Fruit fly (Drosophila melanogaster): ENCODE data around the gene Eip74EF.
A peak's percentile ranks its signal among the peaks of the same experiment; 100 is the strongest.

Gene Eip74EF

DNA sequence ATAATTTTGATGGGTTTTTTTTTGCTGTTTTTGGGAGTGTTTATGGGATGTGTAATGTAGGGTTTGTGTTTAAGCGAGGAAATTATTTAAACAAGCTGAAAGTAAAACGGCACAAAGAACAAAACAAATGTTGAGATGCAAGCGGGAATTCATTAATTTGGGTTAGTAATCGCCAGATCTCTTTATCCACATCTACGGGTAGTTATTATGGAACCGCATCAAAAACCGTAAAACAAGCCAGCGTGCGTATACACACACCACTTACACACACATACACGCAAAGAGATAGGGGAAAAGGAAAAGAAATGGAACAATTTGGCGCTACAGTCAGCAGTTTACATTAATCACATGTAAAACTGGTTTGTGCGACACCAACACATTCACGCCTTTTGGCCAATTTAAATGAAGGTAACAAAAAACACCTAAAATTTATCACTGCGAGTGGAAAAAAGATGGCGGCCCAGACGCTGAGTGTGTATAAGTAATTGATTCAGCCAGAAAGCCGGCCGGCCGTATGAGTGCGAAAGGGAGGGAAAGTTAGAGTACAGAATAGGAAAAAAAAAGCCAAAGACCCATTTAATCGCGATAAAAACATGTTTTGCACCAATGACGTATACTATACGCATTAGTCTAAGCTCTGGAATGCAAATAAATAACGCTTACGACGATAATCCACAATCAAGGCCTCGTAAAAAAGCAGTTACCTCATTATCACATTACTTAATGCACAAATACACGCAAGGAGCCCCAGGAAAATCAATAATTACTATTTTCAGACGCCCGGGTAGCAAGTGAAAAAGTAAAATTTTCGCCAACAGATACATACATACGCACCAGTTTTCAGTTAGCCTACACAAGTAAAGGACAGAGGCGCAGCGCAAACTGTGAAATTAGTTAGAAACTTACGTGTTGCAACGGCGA is 25.1 kb upstream of the Eip74EF start:
- TF ChIP-seq Ets96B (tag; optimal IDR thresholded peaks at IDR 0.05), result no peak
- no peak for TF ChIP-seq CG6792 (GFP tag; optimal IDR thresholded peaks at IDR 0.05)
- TF ChIP-seq Sox15 (GFP tag; optimal IDR thresholded peaks at IDR 0.05), result no peak
- no peak for TF ChIP-seq CG9139 (GFP tag; optimal IDR thresholded peaks at IDR 0.05)
- TF ChIP-seq Gug (GFP tag; IDR thresholded peaks at IDR 0.05), result no peak
- TF ChIP-seq CG11294 (GFP tag; IDR thresholded peaks at IDR 0.05), result no peak
- TF ChIP-seq CG8119 (GFP tag; IDR thresholded peaks at IDR 0.05), result peak; percentile 14; the same call in 1 of the 3 replicates
- TF ChIP-seq CG16779 (tag; optimal IDR thresholded peaks at IDR 0.05), result no peak
- no peak for TF ChIP-seq Met (GFP tag; optimal IDR thresholded peaks at IDR 0.05)
- no peak for TF ChIP-seq acj6 (GFP tag; optimal IDR thresholded peaks at IDR 0.05)
- TF ChIP-seq CG8319 (GFP tag; optimal IDR thresholded peaks at IDR 0.05), result no peak
- peak; percentile 63 for TF ChIP-seq Eip78C (GFP tag)
- TF ChIP-seq spab (GFP tag; optimal IDR thresholded peaks at IDR 0.05), result no peak
- TF ChIP-seq net (GFP tag; optimal IDR thresholded peaks at IDR 0.05), result no peak
- TF ChIP-seq CG32006 (GFP tag; optimal IDR thresholded peaks at IDR 0.05), result no peak
- TF ChIP-seq OdsH (GFP tag; optimal IDR thresholded peaks at IDR 0.05), result no peak
- peak; percentile 26 to 31 for TF ChIP-seq ss (GFP tag; optimal IDR thresholded peaks at IDR 0.05)
- no peak for TF ChIP-seq Eip93F (GFP tag; optimal IDR thresholded peaks at IDR 0.05)
- TF ChIP-seq CG1621 (tag; optimal IDR thresholded peaks at IDR 0.05), result peak; percentile 77
- TF ChIP-seq CG11762 (GFP tag; optimal IDR thresholded peaks at IDR 0.05; ENCODE audit: insufficient read depth), result no peak
- no peak for TF ChIP-seq esn (GFP tag; optimal IDR thresholded peaks at IDR 0.05)
- TF ChIP-seq Hr39 (GFP tag; optimal IDR thresholded peaks at IDR 0.05), result no peak
- peak; percentile 68 for TF ChIP-seq vri (GFP tag; optimal IDR thresholded peaks at IDR 0.05)
- no peak for TF ChIP-seq Ets21C (GFP tag; optimal IDR thresholded peaks at IDR 0.05)
- TF ChIP-seq Blimp-1 (GFP tag; optimal IDR thresholded peaks at IDR 0.05), result no peak
- no peak for TF ChIP-seq Sox14 (GFP tag; optimal IDR thresholded peaks at IDR 0.05)
- TF ChIP-seq fkh (GFP tag; optimal IDR thresholded peaks at IDR 0.05), result peak; percentile 44
- peak; percentile 29 for TF ChIP-seq CG6854 (GFP tag; optimal IDR thresholded peaks at IDR 0.05)
- TF ChIP-seq CG6276 (GFP tag; optimal IDR thresholded peaks at IDR 0.05), result no peak
- no peak for TF ChIP-seq cyc (GFP tag; optimal IDR thresholded peaks at IDR 0.05)
- TF ChIP-seq CG10669 (GFP tag; optimal IDR thresholded peaks at IDR 0.05), result no peak
- no peak for TF ChIP-seq achi (GFP tag; optimal IDR thresholded peaks at IDR 0.05)
- TF ChIP-seq CG34406 (GFP tag; optimal IDR thresholded peaks at IDR 0.05), result no peak
- no peak for TF ChIP-seq Lpt (GFP tag; optimal IDR thresholded peaks at IDR 0.05)
- TF ChIP-seq topi (GFP tag; optimal IDR thresholded peaks at IDR 0.05), result no peak
- no peak for TF ChIP-seq CG6163 (GFP tag; IDR thresholded peaks at IDR 0.05)
- TF ChIP-seq dac (GFP tag; optimal IDR thresholded peaks at IDR 0.05), result no peak
- no peak for TF ChIP-seq Eip75B (GFP tag; optimal IDR thresholded peaks at IDR 0.05)
- no peak for TF ChIP-seq fd59A (GFP tag; optimal IDR thresholded peaks at IDR 0.05)
- TF ChIP-seq eg (GFP tag; IDR thresholded peaks at IDR 0.05), result no peak
- 0 out of 2 replicates have a peak, but pooled peaks have one; percentile 12 for TF ChIP-seq CG15336 (GFP tag; IDR thresholded peaks at IDR 0.05)
- TF ChIP-seq CG7368 (GFP tag; optimal IDR thresholded peaks at IDR 0.05), result no peak
- TF ChIP-seq Hr4 (GFP tag; optimal IDR thresholded peaks at IDR 0.05), result no peak
- TF ChIP-seq Sox102F (GFP tag; optimal IDR thresholded peaks at IDR 0.05), result no peak
- no peak for TF ChIP-seq pdm3 (GFP tag; optimal IDR thresholded peaks at IDR 0.05)
- TF ChIP-seq CG10631 (GFP tag; optimal IDR thresholded peaks at IDR 0.05), result no peak
- no peak for TF ChIP-seq Hr38 (GFP tag; optimal IDR thresholded peaks at IDR 0.05)

Measured in whole organism, prepupa.